Fruit fly (Drosophila melanogaster) whole organism, adult: Measurements from ENCODE around the gene CG3588.

ENCODE experiments used
- CG12768 ChIP-seq: fragments of 200-800 bp; sonication (Bioruptor generic); optimal IDR thresholded peaks from 2 replicates; lab custom pipeline; 2017; ENCODE audit warnings: missing biosample characterization, missing genetic modification characterization, mild to moderate bottlenecking, moderate library complexity, missing genetic modification reagents
- CG14711 ChIP-seq: fragments of 200-800 bp; sonication (Bioruptor generic); optimal IDR thresholded peaks from 2 replicates; lab custom pipeline; 2018; ENCODE audit warnings: missing biosample characterization, mild to moderate bottlenecking, missing genetic modification characterization, moderate library complexity
- CG5204 ChIP-seq: fragments of 200-800 bp; sonication (Bioruptor generic); optimal IDR thresholded peaks from 2 replicates; lab custom pipeline; 2016; ENCODE audit warnings: missing biosample characterization, missing genetic modification characterization
- Hr96 ChIP-seq: fragments of 200-800 bp; sonication (Bioruptor generic); optimal IDR thresholded peaks from 2 replicates; lab custom pipeline; 2016; ENCODE audit warnings: missing biosample characterization, missing genetic modification characterization
- cic ChIP-seq: fragments of 200-800 bp; sonication (Bioruptor generic); optimal IDR thresholded peaks from 2 replicates; lab custom pipeline; 2017; ENCODE audit warnings: missing biosample characterization, mild to moderate bottlenecking, missing genetic modification characterization, moderate library complexity
- cnc ChIP-seq, 2 experiments: fragments of >200 bp; optimal IDR thresholded peaks; 2 replicates each; lab custom pipeline; 2017
- tj ChIP-seq: fragments of 200-800 bp; sonication (Bioruptor generic); optimal IDR thresholded peaks from 3 replicates; lab custom pipeline; 2017; ENCODE audit warnings: missing biosample characterization, mild to moderate bottlenecking, missing genetic modification characterization, moderate library complexity

DNA sequence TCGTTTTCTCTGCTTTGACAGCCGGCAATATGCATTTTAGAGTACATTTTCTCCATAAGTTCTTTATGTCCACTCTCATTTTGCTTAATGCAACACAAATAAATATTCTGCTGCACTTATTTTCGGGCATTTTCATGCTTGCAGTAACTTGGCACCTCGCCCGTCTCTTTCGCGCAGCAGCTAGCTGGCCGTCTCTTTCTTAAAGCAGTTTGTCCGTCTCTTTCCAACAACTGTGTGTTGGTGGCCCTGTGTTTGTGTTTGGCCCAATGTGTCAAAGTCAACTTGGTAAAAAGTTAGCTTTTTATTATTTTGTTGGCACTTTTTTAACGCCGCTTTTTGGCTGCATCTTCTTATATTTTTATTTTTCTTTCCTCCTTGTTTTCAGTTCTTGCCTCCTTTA lies 42.5 kb upstream of the CG3588 start:
- TF ChIP-seq CG14711 (tag; lab: Kevin White, UChicago) (no peak), tj (GFP tag; lab: Kevin White, UChicago) (no peak), cnc (optimal IDR thresholded peaks at IDR 0.05; lab: Kevin White, UChicago) (no peak), CG5204 (GFP tag; lab: Kevin White, UChicago) (no peak), CG12768 (GFP tag; lab: Kevin White, UChicago) (no peak), cic (GFP tag; lab: Kevin White, UChicago) (no peak), Hr96 (GFP tag; lab: Kevin White, UChicago) (no peak)
